Fruit fly (Drosophila melanogaster) whole organism, wandering third instar larva: ENCODE data around the gene CG6356.

ENCODE experiments used
- Abd-B ChIP-seq: fragments of >200 bp; optimal IDR thresholded peaks from 2 replicates; lab custom pipeline; 2017; ENCODE audit warnings: missing biosample characterization, missing genetic modification characterization
- CG32264 ChIP-seq: fragments of 200-800 bp; sonication (Bioruptor generic); optimal IDR thresholded peaks from 2 replicates; lab custom pipeline; 2016; ENCODE audit warnings: missing biosample characterization, missing genetic modification characterization
- CG9705 ChIP-seq: fragments of 200-800 bp; sonication (Bioruptor generic); optimal IDR thresholded peaks from 2 replicates; lab custom pipeline; 2018; ENCODE audit warnings: missing biosample characterization, mild to moderate bottlenecking, missing genetic modification characterization
- CrebA ChIP-seq: fragments of 200-800 bp; sonication (Bioruptor generic); optimal IDR thresholded peaks from 2 replicates; lab custom pipeline; 2016; ENCODE audit warnings: missing biosample characterization, mild to moderate bottlenecking, missing genetic modification characterization, borderline replicate concordance
- Dfd ChIP-seq: fragments of >200 bp; optimal IDR thresholded peaks from 2 replicates; lab custom pipeline; 2017; ENCODE audit warnings: missing biosample characterization, missing genetic modification characterization
- Dif ChIP-seq: fragments of 200-275, 200-300 bp; sonication (Bioruptor generic); optimal IDR thresholded peaks from 2 replicates; lab custom pipeline; 2018; ENCODE audit warnings: missing biosample characterization, missing genetic modification characterization; ENCODE audit not compliant: partially characterized antibody
- GATAd ChIP-seq: sonication (Bioruptor generic); optimal IDR thresholded peaks from 2 replicates; lab custom pipeline; 2016; ENCODE audit warnings: missing biosample characterization, missing genetic modification characterization
- HLH106 ChIP-seq: fragments of 200-800 bp; optimal IDR thresholded peaks from 3 replicates; lab custom pipeline; 2019; ENCODE audit warnings: missing biosample characterization, mild to moderate bottlenecking, missing genetic modification characterization, moderate library complexity
- Hnf4 ChIP-seq: fragments of 200-800 bp; sonication (Bioruptor generic); optimal IDR thresholded peaks from 2 replicates; lab custom pipeline; 2016; ENCODE audit warnings: missing biosample characterization, mild to moderate bottlenecking, missing genetic modification characterization
- Hr78 ChIP-seq: fragments of >200 bp; optimal IDR thresholded peaks from 2 replicates; lab custom pipeline; 2017; ENCODE audit warnings: missing biosample characterization, missing genetic modification characterization
- Hr83 ChIP-seq: fragments of 200-300 bp; sonication (Bioruptor generic); optimal IDR thresholded peaks from 2 replicates; lab custom pipeline; 2016; ENCODE audit warnings: missing biosample characterization, mild to moderate bottlenecking, missing genetic modification characterization, moderate library complexity; ENCODE audit not compliant: poor library complexity, severe bottlenecking
- Jra ChIP-seq: sonication (Bioruptor generic); optimal IDR thresholded peaks from 2 replicates; lab custom pipeline; 2016; ENCODE audit warnings: missing biosample characterization, missing genetic modification characterization
- Mio ChIP-seq: sonication (Bioruptor generic); optimal IDR thresholded peaks from 2 replicates; lab custom pipeline; 2016; ENCODE audit warnings: missing biosample characterization, missing genetic modification characterization
- Myc ChIP-seq: fragments of >200 bp; optimal IDR thresholded peaks from 2 replicates; lab custom pipeline; 2017
- N ChIP-seq: fragments of >200 bp; optimal IDR thresholded peaks from 2 replicates; lab custom pipeline; 2018; ENCODE audit warnings: missing biosample characterization, missing external identifiers, missing genetic modification characterization
- OdsH ChIP-seq: fragments of 200-800 bp; sonication (Bioruptor generic); optimal IDR thresholded peaks from 2 replicates; lab custom pipeline; 2016; ENCODE audit warnings: missing biosample characterization, mild to moderate bottlenecking, missing genetic modification characterization
- Rel ChIP-seq, 2 experiments: fragments of 200-800 bp; sonication (Bioruptor generic) in 1 of 2; optimal IDR thresholded peaks; 2 replicates in 1 of 2; 3 replicates in 1 of 2; lab custom pipeline; 2016 to 2019; ENCODE audit warnings: mild to moderate bottlenecking in 2 of 2, missing biosample characterization in 2 of 2, missing genetic modification characterization in 2 of 2, moderate library complexity in 1 of 2
- Sp1 ChIP-seq: fragments of 200-800 bp; sonication (Bioruptor generic); optimal IDR thresholded peaks from 3 replicates; lab custom pipeline; 2019; ENCODE audit warnings: missing biosample characterization, mild to moderate bottlenecking, missing genetic modification characterization, moderate library complexity
- Vsx2 ChIP-seq: fragments of 200-300, 225-300 bp; sonication (Bioruptor generic); optimal IDR thresholded peaks from 2 replicates; lab custom pipeline; 2018; ENCODE audit warnings: missing biosample characterization, missing genetic modification characterization; ENCODE audit not compliant: partially characterized antibody
- br ChIP-seq: fragments of 200-800 bp; sonication (Bioruptor generic); optimal IDR thresholded peaks from 2 replicates; lab custom pipeline; 2016; ENCODE audit warnings: missing biosample characterization, missing genetic modification characterization
- brk ChIP-seq: fragments of 200-800 bp; sonication (Bioruptor generic); optimal IDR thresholded peaks from 2 replicates; lab custom pipeline; 2016; ENCODE audit warnings: missing biosample characterization, mild to moderate bottlenecking, missing genetic modification characterization
- dl ChIP-seq, 2 experiments: fragments of 175-275, 200-275 bp in 1 of 2; fragments of 200-275 bp in 1 of 2; sonication (Bioruptor generic); optimal IDR thresholded peaks; lab custom pipeline; 2018; ENCODE audit warnings: mild to moderate bottlenecking in 2 of 2, missing biosample characterization in 2 of 2, missing genetic modification characterization in 2 of 2, moderate library complexity in 2 of 2; ENCODE audit not compliant: partially characterized antibody in 2 of 2, insufficient read depth in 1 of 2
- dmrt93B ChIP-seq: fragments of 200-800 bp; sonication (Bioruptor generic); optimal IDR thresholded peaks from 2 replicates; lab custom pipeline; 2018; ENCODE audit warnings: missing biosample characterization, mild to moderate bottlenecking, missing genetic modification characterization
- dsf ChIP-seq: sonication (Bioruptor generic); optimal IDR thresholded peaks from 2 replicates; lab custom pipeline; 2016; ENCODE audit warnings: missing biosample characterization, missing genetic modification characterization, borderline replicate concordance
- ey ChIP-seq: fragments of 200-800 bp; sonication (Bioruptor generic); optimal IDR thresholded peaks from 2 replicates; lab custom pipeline; 2016; ENCODE audit warnings: missing biosample characterization, missing genetic modification characterization
- foxo ChIP-seq, 2 experiments: fragments of 200-800 bp; sonication (Bioruptor generic); optimal IDR thresholded peaks; 2 replicates in 1 of 2; 3 replicates in 1 of 2; lab custom pipeline; 2016 to 2017; ENCODE audit warnings: missing biosample characterization in 2 of 2, missing genetic modification characterization in 2 of 2
- fru ChIP-seq: fragments of 200-800 bp; sonication (Bioruptor generic); optimal IDR thresholded peaks from 3 replicates; lab custom pipeline; 2016; ENCODE audit warnings: missing biosample characterization, mild to moderate bottlenecking, missing genetic modification characterization
- h ChIP-seq: fragments of 200-800 bp; sonication (Bioruptor generic); optimal IDR thresholded peaks from 3 replicates; lab custom pipeline; 2016; ENCODE audit warnings: missing biosample characterization, mild to moderate bottlenecking, missing genetic modification characterization
- jim ChIP-seq: fragments of 175-275, 200-325 bp; sonication (Bioruptor generic); optimal IDR thresholded peaks from 2 replicates; lab custom pipeline; 2016; ENCODE audit warnings: missing biosample characterization, mild to moderate bottlenecking, missing genetic modification characterization
- lola ChIP-seq: fragments of >200 bp; optimal IDR thresholded peaks from 2 replicates; lab custom pipeline; 2017; ENCODE audit warnings: missing biosample characterization, missing genetic modification characterization
- pan ChIP-seq: fragments of >200 bp; optimal IDR thresholded peaks from 2 replicates; lab custom pipeline; 2017
- psq ChIP-seq: fragments of 200-800 bp; sonication (Bioruptor generic); optimal IDR thresholded peaks from 3 replicates; lab custom pipeline; 2017; ENCODE audit warnings: missing biosample characterization, mild to moderate bottlenecking, missing genetic modification characterization, moderate library complexity
- rgr ChIP-seq: fragments of 200-800 bp; sonication (Bioruptor generic); optimal IDR thresholded peaks from 3 replicates; lab custom pipeline; 2016; ENCODE audit warnings: missing biosample characterization, mild to moderate bottlenecking, missing genetic modification characterization
- sage ChIP-seq: fragments of 200-800 bp; sonication (Bioruptor generic); optimal IDR thresholded peaks from 2 replicates; lab custom pipeline; 2016; ENCODE audit warnings: missing biosample characterization, mild to moderate bottlenecking, missing genetic modification characterization
- sv ChIP-seq: fragments of 200-800 bp; sonication (Bioruptor generic); optimal IDR thresholded peaks from 3 replicates; lab custom pipeline; 2016; ENCODE audit warnings: missing biosample characterization, missing genetic modification characterization
- tai ChIP-seq: sonication (Bioruptor generic); optimal IDR thresholded peaks from 2 replicates; lab custom pipeline; 2016; ENCODE audit warnings: missing biosample characterization, missing genetic modification characterization
- usp ChIP-seq: fragments of >200 bp; optimal IDR thresholded peaks from 2 replicates; lab custom pipeline; 2017; ENCODE audit warnings: missing biosample characterization, missing genetic modification characterization
- woc ChIP-seq: sonication (Bioruptor generic); optimal IDR thresholded peaks from 2 replicates; lab custom pipeline; 2016; ENCODE audit warnings: missing biosample characterization, mild to moderate bottlenecking, missing genetic modification characterization

Gene CG6356

DNA sequence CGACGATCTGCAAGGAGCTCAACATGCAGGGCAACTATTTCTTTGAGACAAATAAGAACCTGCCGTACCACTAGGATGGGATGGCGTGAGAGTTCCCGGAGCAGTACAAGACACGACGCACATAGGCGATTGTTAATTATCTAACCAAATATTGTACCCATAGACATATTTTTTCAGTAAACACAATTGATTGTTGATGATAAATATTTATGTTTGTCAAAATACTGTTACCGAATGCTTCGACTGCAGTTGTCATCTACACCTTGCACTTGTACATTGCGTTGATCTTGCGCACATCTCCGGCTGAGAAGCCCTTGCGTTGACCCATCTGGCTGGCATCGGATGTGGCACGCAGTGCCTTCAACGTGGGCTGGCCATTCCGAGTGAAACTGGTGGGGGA is 9.4 kb downstream of the CG6356 start:
- no peak for TF ChIP-seq CG32264
- no peak for TF ChIP-seq Hr78
- TF ChIP-seq Abd-B (GFP tag; lab: Kevin White, UChicago): no peak
- TF ChIP-seq OdsH: no peak
- no peak for TF ChIP-seq sage (GFP tag; lab: Kevin White, UChicago)
- TF ChIP-seq h: no peak
- TF ChIP-seq Hnf4 (GFP tag; lab: Kevin White, UChicago): no peak
- no peak for TF ChIP-seq Hr83
- no peak for TF ChIP-seq psq (GFP tag; lab: Kevin White, UChicago)
- TF ChIP-seq Dif (GFP tag; lab: Kevin White, UChicago): no peak

DNA sequence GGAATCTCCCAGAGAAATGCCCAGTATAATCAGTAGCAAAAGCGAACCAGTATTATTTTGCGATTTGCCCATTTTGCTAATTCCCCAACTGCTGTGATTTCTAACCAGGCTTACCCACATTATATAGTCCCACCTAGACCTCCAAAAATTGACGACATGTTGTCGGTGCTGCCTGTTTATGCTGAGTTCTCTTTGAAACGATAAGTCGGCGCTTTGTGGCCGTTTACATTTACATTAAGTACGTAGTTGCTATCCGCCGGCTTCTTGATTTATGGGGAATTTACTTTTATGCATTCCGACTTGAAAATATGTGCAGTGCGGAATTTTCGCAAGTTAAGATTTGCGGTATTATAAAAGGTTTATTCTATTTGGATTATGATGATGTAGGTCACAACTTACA is 10.5 kb downstream of the CG6356 start, which contains the start of gene CG5715:
Gene CG5715, minus strand, starts transcription at position 101 of the 400 bp plus-strand sequence.
- TF ChIP-seq br (GFP tag; lab: Kevin White, UChicago) (no peak), Vsx2 (no peak), CrebA (GFP tag; lab: Kevin White, UChicago) (no peak), sage (GFP tag; lab: Kevin White, UChicago) (no peak), dl (GFP tag; optimal IDR thresholded peaks at IDR 0.05; lab: Kevin White, UChicago; ENCODE audit: insufficient read depth in 1 of 2, partially characterized antibody in 2 of 2) (no peak), Dfd (GFP tag; lab: Kevin White, UChicago) (no peak), OdsH (no peak), Sp1 (GFP tag; lab: Kevin White, UChicago) (no peak), woc (GFP tag; lab: Kevin White, UChicago) (no peak), Hr78 (no peak), pan (no peak), dmrt93B (GFP tag; lab: Kevin White, UChicago) (no peak)

DNA sequence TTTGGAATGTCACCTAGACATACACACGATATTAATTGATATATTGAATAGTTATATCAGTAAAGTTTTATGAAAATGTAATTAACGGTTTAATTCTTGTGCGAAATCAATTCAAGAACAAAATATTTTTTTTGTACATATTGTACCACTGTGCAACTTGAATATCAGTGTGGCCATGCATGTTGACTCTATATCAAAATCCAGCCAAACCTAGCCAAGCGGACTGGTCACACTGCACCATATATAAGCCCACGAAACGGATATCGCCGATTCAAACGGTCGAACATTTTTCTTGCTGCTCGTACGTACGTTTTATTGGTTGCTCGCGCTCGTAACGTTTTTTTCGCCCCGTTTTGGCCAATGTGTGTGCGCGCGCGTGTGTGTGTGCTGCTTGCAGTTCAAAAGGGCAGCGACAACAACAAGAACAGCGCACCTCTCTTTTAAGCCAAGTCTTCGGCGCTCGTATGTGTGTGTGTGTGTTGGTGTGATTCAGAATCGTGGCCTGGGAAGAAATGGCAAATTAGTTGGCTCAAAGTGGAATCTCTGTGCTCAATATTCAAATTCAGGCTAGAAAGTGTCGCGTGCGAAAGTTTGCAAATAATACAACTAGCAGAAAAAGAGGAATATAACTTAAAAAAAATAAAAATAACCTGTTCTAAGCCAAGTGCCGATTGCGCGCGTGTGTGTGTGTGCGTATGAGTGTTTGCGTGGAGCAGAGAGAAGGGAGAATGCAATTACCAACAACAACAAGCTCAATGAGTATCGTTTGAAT is 11.2 kb downstream of the CG6356 start, which contains the start of gene crb:
Gene crb, plus strand, starts transcription at position 295 of the 772 bp plus-strand sequence.
- TF ChIP-seq HLH106 (tag; lab: Kevin White, UChicago) (peak; percentile 43), dsf (GFP tag; lab: Kevin White, UChicago) (no peak), foxo (GFP tag; optimal IDR thresholded peaks at IDR 0.05; lab: Kevin White, UChicago) (peak in 1 of 2 experiments; percentile 69), Abd-B (GFP tag; lab: Kevin White, UChicago) (no peak), rgr (GFP tag; lab: Kevin White, UChicago) (peak; percentile 67), psq (GFP tag; lab: Kevin White, UChicago) (no peak), GATAd (GFP tag; lab: Kevin White, UChicago) (no peak), ey (GFP tag; lab: Kevin White, UChicago) (peak; percentile 43), N (no peak), sv (GFP tag; lab: Kevin White, UChicago) (peak; percentile 37), Hnf4 (GFP tag; lab: Kevin White, UChicago) (peak; percentile 69), jim (GFP tag; lab: Kevin White, UChicago) (peak; percentile 39), Sp1 (GFP tag; lab: Kevin White, UChicago) (peak; percentile 54), Dif (GFP tag; lab: Kevin White, UChicago) (peak; percentile 60), dl (GFP tag; optimal IDR thresholded peaks at IDR 0.05; lab: Kevin White, UChicago; ENCODE audit: insufficient read depth in 1 of 2, partially characterized antibody in 2 of 2) (no peak), CG9705 (peak; percentile 14), lola (GFP tag; lab: Kevin White, UChicago) (no peak), Rel (GFP tag; optimal IDR thresholded peaks at IDR 0.05; lab: Kevin White, UChicago) (no peak), Rel (tag; optimal IDR thresholded peaks at IDR 0.05; lab: Kevin White, UChicago) (peak; percentile 66), CG32264 (no peak), Myc (lab: Kevin White, UChicago) (no peak), brk (GFP tag; lab: Kevin White, UChicago) (no peak), Hr83 (peak; percentile 80), pan (no peak), dmrt93B (GFP tag; lab: Kevin White, UChicago) (no peak), Jra (GFP tag; lab: Kevin White, UChicago) (peak; percentile 45), tai (GFP tag; lab: Kevin White, UChicago) (no peak), usp (GFP tag; lab: Kevin White, UChicago) (no peak), woc (GFP tag; lab: Kevin White, UChicago) (no peak), sage (GFP tag; lab: Kevin White, UChicago) (no peak), Vsx2 (no peak), h (peak; percentile 65), br (GFP tag; lab: Kevin White, UChicago) (peak; percentile 68), Mio (GFP tag; lab: Kevin White, UChicago) (no peak), fru (GFP tag; lab: Kevin White, UChicago) (peak; percentile 61), Hr78 (no peak), CrebA (GFP tag; lab: Kevin White, UChicago) (no peak), OdsH (peak; percentile 56), Dfd (GFP tag; lab: Kevin White, UChicago) (no peak)
